Worm (Caenorhabditis elegans): ENCODE results near the gene Y54G2A.38.

DNA sequence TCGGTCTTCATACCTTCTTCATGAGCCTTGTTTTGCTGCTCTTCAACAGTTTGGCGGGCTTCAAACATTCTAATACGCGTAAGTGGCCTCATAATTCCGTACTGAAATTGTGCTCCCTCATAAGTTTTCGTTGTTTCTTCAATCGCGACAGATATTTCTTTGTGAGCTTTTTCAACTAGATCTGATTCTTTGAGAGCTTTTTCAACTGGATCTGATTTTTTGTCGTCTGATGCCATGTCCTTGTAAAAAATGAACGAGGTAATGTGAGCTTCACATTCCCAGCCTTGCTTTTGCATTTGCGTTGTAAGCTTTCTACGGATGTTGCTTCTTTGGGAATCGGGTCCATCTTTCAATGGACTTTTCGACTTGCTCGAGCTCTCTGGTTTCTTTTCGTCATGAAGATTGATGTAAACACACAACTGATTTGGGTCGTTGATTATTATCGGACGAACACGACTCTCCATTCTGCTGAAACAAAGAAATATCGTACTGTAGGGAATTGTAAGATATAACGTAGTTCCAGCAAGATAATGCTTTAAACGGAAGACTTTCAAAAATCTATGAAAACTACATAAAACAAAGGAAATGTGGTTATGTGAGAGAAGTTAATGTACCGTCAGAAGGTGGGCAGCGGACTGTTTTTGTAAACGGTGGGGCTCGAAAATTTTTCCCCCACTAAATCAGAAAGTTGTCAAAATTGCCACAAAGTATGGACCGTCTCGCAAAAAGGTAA is 48.9 kb upstream of the Y54G2A.38 start, which contains the start of gene Y94H6A.10:
- TF ChIP-seq nhr-90 (tag; optimal IDR thresholded peaks at IDR 0.05) (no peak), B0019.2 (GFP tag; conservative IDR thresholded peaks at IDR 0.05) (no peak), cebp-2 (GFP tag; IDR thresholded peaks at IDR 0.05) (no peak), dpl-1 (GFP tag; optimal IDR thresholded peaks at IDR 0.05) (no peak), aptf-2 (GFP tag; conservative IDR thresholded peaks at IDR 0.05) (no peak), mes-4 (tag; optimal IDR thresholded peaks at IDR 0.05) (no peak), pha-4 (tag; optimal IDR thresholded peaks at IDR 0.05) (no peak), unc-130 (GFP tag; optimal IDR thresholded peaks at IDR 0.05) (no peak), ztf-6 (GFP tag; IDR thresholded peaks at IDR 0.05) (no peak)
